Fruit fly (Drosophila melanogaster): ENCODE measurements around the gene CG4174.

DNA sequence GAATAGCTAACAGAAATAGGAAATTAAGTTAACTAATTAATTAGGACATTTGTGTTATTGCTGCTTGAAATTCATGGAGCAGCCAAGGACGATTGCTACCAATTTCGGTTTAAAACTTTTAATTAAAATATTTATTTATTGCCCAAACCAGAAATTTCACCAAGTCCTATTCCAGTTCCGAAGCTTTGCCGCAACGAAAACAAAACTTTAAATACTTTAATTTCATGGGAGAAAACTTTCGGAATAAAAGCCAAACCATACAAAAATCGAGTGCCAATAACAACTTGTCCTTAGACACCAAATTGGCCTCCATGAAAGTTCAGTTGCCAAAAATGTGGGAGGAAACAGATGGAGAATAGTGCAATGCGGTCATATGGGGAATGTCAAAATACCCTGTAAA, 25.5 kb upstream of the CG4174 start:
- no peak for TF ChIP-seq CG6654 (GFP tag; optimal IDR thresholded peaks at IDR 0.05)
- no peak for TF ChIP-seq CG5953 (GFP tag; IDR thresholded peaks at IDR 0.05)
- TF ChIP-seq lola (GFP tag; optimal IDR thresholded peaks at IDR 0.05), result no peak

All from whole organism, embryonic.